2 worm cellular contexts compared by ENCODE assay signal in genomic region chrX:15849397-15849935, ce11.
A peak's percentile ranks its signal among the peaks of the same experiment; 100 is the strongest.
TF ChIP-seq lines count a peak whose summit lies in the region.

TSS of gene acl-1 (plus strand) at chrX:15849885.

TF ChIP-seq in whole organism, L1 larva, 84 proteins besides CTCF, POLR2A, EP300 and RAD21 (continued from another document):
- TF ChIP-seq irx-1 (tag; optimal IDR thresholded peaks at IDR 0.05; lab: Kevin White, UChicago) (peak; percentile 95), F16B12.6 (tag; optimal IDR thresholded peaks at IDR 0.05; lab: Kevin White, UChicago) (no peak), jun-1 (tag; optimal IDR thresholded peaks at IDR 0.05; lab: Kevin White, UChicago) (peak; percentile 51), efl-1 (optimal IDR thresholded peaks at IDR 0.05; lab: Kevin White, UChicago) (peak; percentile 58 to 67), efl-1 (GFP tag; optimal IDR thresholded peaks at IDR 0.05 in 1 of 2; lab: Kevin White, UChicago) (peak; percentile 53 to 91), zip-4 (GFP tag; optimal IDR thresholded peaks at IDR 0.05; lab: Kevin White, UChicago) (peak; percentile 75), ets-5 (GFP tag; IDR thresholded peaks at IDR 0.05; lab: Robert Waterston, UW) (no peak), unc-98 (GFP tag; IDR thresholded peaks at IDR 0.05; lab: Robert Waterston, UW) (peak; percentile 32; the same call in 1 of the 2 replicates), vab-15 (tag; optimal IDR thresholded peaks at IDR 0.05; lab: Kevin White, UChicago) (peak; percentile 71), nhr-71 (tag; optimal IDR thresholded peaks at IDR 0.05; lab: Kevin White, UChicago) (peak; percentile 95), fkh-10 (GFP tag; optimal IDR thresholded peaks at IDR 0.05; lab: Kevin White, UChicago) (peak; percentile 55), dsc-1 (tag; optimal IDR thresholded peaks at IDR 0.05; lab: Kevin White, UChicago) (peak; percentile 97), C16A3.4 (tag; optimal IDR thresholded peaks at IDR 0.05; lab: Kevin White, UChicago) (peak; percentile 79), C34B4.2 (tag; optimal IDR thresholded peaks at IDR 0.05; lab: Kevin White, UChicago) (no peak), lin-35 (GFP tag; optimal IDR thresholded peaks at IDR 0.05; lab: Kevin White, UChicago) (peak; percentile 45 to 66), mef-2 (tag; optimal IDR thresholded peaks at IDR 0.05; lab: Kevin White, UChicago) (no peak), ceh-8 (GFP tag; optimal IDR thresholded peaks at IDR 0.05; lab: Kevin White, UChicago) (peak; percentile 51), sup-37 (GFP tag; optimal IDR thresholded peaks at IDR 0.05; lab: Kevin White, UChicago) (peak; percentile 70), ztf-4 (tag; optimal IDR thresholded peaks at IDR 0.05; lab: Kevin White, UChicago) (peak; percentile 5), ceh-88 (GFP tag; IDR thresholded peaks at IDR 0.05; lab: Robert Waterston, UW) (peak; percentile 73), alr-1 (tag; optimal IDR thresholded peaks at IDR 0.05; lab: Kevin White, UChicago; ENCODE audit: borderline replicate concordance) (no peak), nhr-237 (tag; optimal IDR thresholded peaks at IDR 0.05; lab: Kevin White, UChicago) (peak; percentile 30), dpl-1 (GFP tag; optimal IDR thresholded peaks at IDR 0.05; lab: Kevin White, UChicago) (peak; percentile 50 to 61 (median 58))

TF ChIP-seq in whole organism, young adult, 124 proteins besides CTCF, POLR2A, EP300 and RAD21 (continued from another document):
- TF ChIP-seq attf-3 (GFP tag; conservative IDR thresholded peaks at IDR 0.05; lab: Robert Waterston, UW) (peak; percentile 97), ztf-26 (tag; optimal IDR thresholded peaks at IDR 0.05; lab: Kevin White, UChicago) (no peak), nfya-2 (GFP tag; IDR thresholded peaks at IDR 0.05; lab: Robert Waterston, UW) (no peak), F37B4.10 (GFP tag; IDR thresholded peaks at IDR 0.05; lab: Robert Waterston, UW) (no peak), die-1 (tag; optimal IDR thresholded peaks at IDR 0.05; lab: Kevin White, UChicago) (no peak), atf-7 (tag; optimal IDR thresholded peaks at IDR 0.05; lab: Kevin White, UChicago) (no peak), F22D6.2 (tag; optimal IDR thresholded peaks at IDR 0.05; lab: Kevin White, UChicago) (no peak), ztf-3 (GFP tag; optimal IDR thresholded peaks at IDR 0.05; lab: Kevin White, UChicago) (no peak), egl-18 (GFP tag; IDR thresholded peaks at IDR 0.05; lab: Robert Waterston, UW) (no peak), ztf-18 (tag; optimal IDR thresholded peaks at IDR 0.05; lab: Kevin White, UChicago) (no peak), pha-4 (tag; optimal IDR thresholded peaks at IDR 0.05; lab: Kevin White, UChicago) (no peak)
